Worm (Caenorhabditis elegans): ENCODE results near the gene B0244.5.

B0244.5 gene

ce11 chrIII:5727827-5728226, 16.9 kb upstream of the B0244.5 start, which contains the start of gene egg-1 (continued):
- peak; percentile 78 for TF ChIP-seq B0336.3 (GFP tag; IDR thresholded peaks at IDR 0.05)
- TF ChIP-seq sdz-38 (tag; optimal IDR thresholded peaks at IDR 0.05): no peak
- peak; percentile 50; the same call in 1 of the 2 replicates for TF ChIP-seq Y79H2A.3 (GFP tag; conservative IDR thresholded peaks at IDR 0.05)
- TF ChIP-seq unc-62 (GFP tag; optimal IDR thresholded peaks at IDR 0.05): no peak
- TF ChIP-seq egrh-3 (GFP tag; IDR thresholded peaks at IDR 0.05): no peak
- TF ChIP-seq T07F8.4 (tag; optimal IDR thresholded peaks at IDR 0.05): no peak
- peak; percentile 65 for TF ChIP-seq tbp1 (GFP tag; optimal IDR thresholded peaks at IDR 0.05)
- TF ChIP-seq rec-8 (tag; optimal IDR thresholded peaks at IDR 0.05): no peak
- no peak for TF ChIP-seq K11D2.4 (GFP tag; IDR thresholded peaks at IDR 0.05)
- no peak for TF ChIP-seq egl-44 (GFP tag; IDR thresholded peaks at IDR 0.05)
- no peak for TF ChIP-seq ceh-27 (GFP tag; optimal IDR thresholded peaks at IDR 0.05)
- TF ChIP-seq madf-3 (GFP tag; IDR thresholded peaks at IDR 0.05): peak; percentile 83
- no peak for TF ChIP-seq somi-1 (GFP tag; optimal IDR thresholded peaks at IDR 0.05)
- TF ChIP-seq lir-1 (GFP tag; conservative IDR thresholded peaks at IDR 0.05): peak; percentile 52; the same call in 1 of the 2 replicates
- peak; percentile 95 for TF ChIP-seq madf-8 (GFP tag; conservative IDR thresholded peaks at IDR 0.05)
- peak; percentile 93 for TF ChIP-seq Y95B8A.8 (GFP tag; IDR thresholded peaks at IDR 0.05)
- TF ChIP-seq nhr-80 (tag; optimal IDR thresholded peaks at IDR 0.05): no peak
- no peak for TF ChIP-seq ceh-79 (tag; optimal IDR thresholded peaks at IDR 0.05)
- TF ChIP-seq ztf-22 (GFP tag; optimal IDR thresholded peaks at IDR 0.05): no peak
- peak; percentile 44; the same call in 1 of the 2 replicates for TF ChIP-seq Y53G8AR.9 (GFP tag; conservative IDR thresholded peaks at IDR 0.05)
- TF ChIP-seq cebp-1 (GFP tag; IDR thresholded peaks at IDR 0.05): no peak
- no peak for TF ChIP-seq cebp-1 (tag; optimal IDR thresholded peaks at IDR 0.05)
- no peak for TF ChIP-seq sptf-2 (GFP tag; optimal IDR thresholded peaks at IDR 0.05)
- TF ChIP-seq F33H1.4 (GFP tag; IDR thresholded peaks at IDR 0.05): peak; percentile 98
- TF ChIP-seq madf-10 (tag; optimal IDR thresholded peaks at IDR 0.05): no peak
- TF ChIP-seq pha-4 (tag; optimal IDR thresholded peaks at IDR 0.05): no peak
- TF ChIP-seq ztf-6 (GFP tag; IDR thresholded peaks at IDR 0.05): no peak
- no peak for TF ChIP-seq lin-40 (tag; optimal IDR thresholded peaks at IDR 0.05)
- no peak for TF ChIP-seq F39B2.1 (GFP tag; IDR thresholded peaks at IDR 0.05)

DNA sequence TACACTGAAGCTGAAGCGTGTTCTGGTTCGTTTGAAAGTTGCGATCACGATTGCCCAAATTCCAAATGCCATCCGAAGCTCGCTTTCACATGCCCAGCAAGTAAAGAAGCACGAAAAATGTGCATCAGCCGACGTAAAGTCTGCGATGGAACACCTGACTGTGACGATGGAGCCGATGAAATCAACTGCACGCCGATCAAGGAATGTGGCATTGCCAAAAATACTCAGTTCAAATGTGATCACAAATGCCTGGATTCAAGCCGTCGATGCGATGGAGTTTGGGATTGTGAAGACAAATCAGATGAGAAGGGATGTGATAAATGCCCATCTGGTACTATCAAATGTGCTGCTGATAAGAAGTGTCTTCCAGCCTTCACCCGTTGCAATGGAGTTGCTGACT, 15.3 kb upstream of the B0244.5 start:
- no peak for TF ChIP-seq sptf-2 (GFP tag; optimal IDR thresholded peaks at IDR 0.05)
- no peak for TF ChIP-seq mel-28 (tag; optimal IDR thresholded peaks at IDR 0.05; ENCODE audit: borderline replicate concordance)
- 0 out of 2 replicates have a peak, but pooled peaks have one; percentile 9 for TF ChIP-seq hmg-1.2 (GFP tag; IDR thresholded peaks at IDR 0.05)

- TF ChIP-seq hrde-1 (tag; optimal IDR thresholded peaks at IDR 0.05; ENCODE audit: borderline replicate concordance) (peak; percentile 21), ceh-27 (GFP tag; optimal IDR thresholded peaks at IDR 0.05) (no peak), sptf-2 (GFP tag; optimal IDR thresholded peaks at IDR 0.05) (no peak), ekl-4 (GFP tag; IDR thresholded peaks at IDR 0.05) (0 out of 2 replicates have a peak, but pooled peaks have one; percentile 54), hmg-20 (GFP tag; IDR thresholded peaks at IDR 0.05) (no peak), madf-8 (GFP tag; conservative IDR thresholded peaks at IDR 0.05) (no peak; the same call in 1 of the 2 replicates), F33H1.4 (GFP tag; IDR thresholded peaks at IDR 0.05) (0 out of 2 replicates have a peak, but pooled peaks have one; percentile 15), madf-3 (GFP tag; IDR thresholded peaks at IDR 0.05) (no peak), F57A8.1 (GFP tag; optimal IDR thresholded peaks at IDR 0.05) (no peak), K11D2.4 (GFP tag; IDR thresholded peaks at IDR 0.05) (no peak), Y95B8A.8 (GFP tag; IDR thresholded peaks at IDR 0.05) (0 out of 2 replicates have a peak, but pooled peaks have one; percentile 20), attf-3 (GFP tag; conservative IDR thresholded peaks at IDR 0.05) (no peak), hmg-1.2 (GFP tag; IDR thresholded peaks at IDR 0.05) (no peak), ceh-91 (GFP tag; IDR thresholded peaks at IDR 0.05) (no peak), madf-10 (tag; optimal IDR thresholded peaks at IDR 0.05) (no peak), B0035.1 (tag; optimal IDR thresholded peaks at IDR 0.05) (no peak), lin-54 (GFP tag; optimal IDR thresholded peaks at IDR 0.05) (no peak), sdz-38 (tag; optimal IDR thresholded peaks at IDR 0.05) (no peak), aptf-3 (GFP tag; IDR thresholded peaks at IDR 0.05) (no peak), C06A6.2 (GFP tag; conservative IDR thresholded peaks at IDR 0.05) (no peak), madf-6 (GFP tag; IDR thresholded peaks at IDR 0.05) (peak; percentile 61), Y79H2A.3 (GFP tag; conservative IDR thresholded peaks at IDR 0.05) (no peak), fkh-3 (tag; optimal IDR thresholded peaks at IDR 0.05) (no peak), ceh-79 (tag; optimal IDR thresholded peaks at IDR 0.05) (no peak), rcor-1 (GFP tag; IDR thresholded peaks at IDR 0.05) (no peak), akir-1 (GFP tag; optimal IDR thresholded peaks at IDR 0.05) (no peak)
These were observed 14.6 kb upstream of the B0244.5 start for ce11 chrIII:5730041-5730440.

Data from whole organism, young adult.